Fruit fly (Drosophila melanogaster) whole organism, pupa: ENCODE data around the gene CG13373.

ENCODE experiments used
- EcR ChIP-seq: fragments of 200-800 bp; sonication (Bioruptor generic); optimal IDR thresholded peaks from 3 replicates; lab custom pipeline; 2019; ENCODE audit warnings: missing biosample characterization, missing genetic modification characterization, mild to moderate bottlenecking, moderate library complexity, missing genetic modification reagents
- fd96Ca ChIP-seq: fragments of 200-800 bp; sonication (Bioruptor generic); IDR thresholded peaks from 3 replicates; pipeline ENCODE4 v1.3.6; 2022; ENCODE audit warnings: missing biosample characterization, missing genetic modification characterization

- TF ChIP-seq fd96Ca (no peak), EcR (no peak)
Observed at dm6 chrX:469235-469634, 7.5 kb upstream of the CG13373 start, which contains the start of gene Cyp4g1.
